Worm (Caenorhabditis elegans) whole organism, mixed stage, embryonic: ENCODE data around the gene C54D10.5.

ENCODE experiments used
- ces-1 ChIP-seq: fragments of 150-350 bp; optimal IDR thresholded peaks from 2 replicates; lab custom pipeline; 2014; ENCODE audit warnings: missing biosample characterization, missing genetic modification reagents, missing genetic modification characterization
- cnd-1 ChIP-seq: fragments of 200-800 bp; sonication (Bioruptor generic); optimal IDR thresholded peaks from 2 replicates; lab custom pipeline; 2018; ENCODE audit warnings: mild to moderate bottlenecking, missing genetic modification characterization, missing compliant biosample characterization
- drap-1 ChIP-seq: fragments of 200-800 bp; sonication (Bioruptor generic); optimal IDR thresholded peaks from 3 replicates; lab custom pipeline; 2018; ENCODE audit warnings: mild to moderate bottlenecking, missing genetic modification characterization, missing compliant biosample characterization
- flh-1 ChIP-seq: fragments of 200-800 bp; sonication (Bioruptor generic); optimal IDR thresholded peaks from 2 replicates; lab custom pipeline; 2018; ENCODE audit warnings: mild to moderate bottlenecking, missing genetic modification characterization, moderate library complexity, missing compliant biosample characterization
- lsy-2 ChIP-seq: fragments of 150-350 bp; optimal IDR thresholded peaks from 2 replicates; lab custom pipeline; 2014; ENCODE audit warnings: missing biosample characterization, missing genetic modification characterization
- nhr-12 ChIP-seq: fragments of 150-350 bp; optimal IDR thresholded peaks from 2 replicates; lab custom pipeline; 2014; ENCODE audit warnings: missing biosample characterization, missing genetic modification characterization
- nhr-2 ChIP-seq: fragments of 150-350 bp; optimal IDR thresholded peaks from 2 replicates; lab custom pipeline; 2014; ENCODE audit warnings: missing biosample characterization, missing genetic modification characterization
- nhr-237 ChIP-seq: fragments of 150-350 bp; optimal IDR thresholded peaks from 2 replicates; lab custom pipeline; 2014; ENCODE audit warnings: missing biosample characterization, missing genetic modification characterization
- nhr-76 ChIP-seq: sonication (generic microtip); optimal IDR thresholded peaks from 2 replicates; lab custom pipeline; 2017; ENCODE audit warnings: missing biosample characterization, missing genetic modification characterization
- pha-4 ChIP-seq: fragments of 150-350 bp; optimal IDR thresholded peaks from 2 replicates; lab custom pipeline; 2018; ENCODE audit warnings: missing biosample characterization, missing genetic modification reagents, missing genetic modification characterization
- snpc-4 ChIP-seq: fragments of 150-350 bp; optimal IDR thresholded peaks from 2 replicates; lab custom pipeline; 2014; ENCODE audit warnings: missing biosample characterization, missing genetic modification characterization
- tbx-8 ChIP-seq: fragments of 200-800 bp; sonication (Bioruptor generic); optimal IDR thresholded peaks from 2 replicates; lab custom pipeline; 2018; ENCODE audit warnings: mild to moderate bottlenecking, missing genetic modification characterization, moderate library complexity, missing compliant biosample characterization
- unc-39 ChIP-seq: fragments of 150-350 bp; optimal IDR thresholded peaks from 2 replicates; lab custom pipeline; 2014; ENCODE audit warnings: missing biosample characterization, missing genetic modification characterization
- ztf-11 ChIP-seq: fragments of 150-350 bp; optimal IDR thresholded peaks from 2 replicates; lab custom pipeline; 2014; ENCODE audit warnings: missing biosample characterization, missing genetic modification characterization

- no peak for TF ChIP-seq snpc-4 (tag; lab: Kevin White, UChicago)
- TF ChIP-seq flh-1 (GFP tag; lab: Kevin White, UChicago): no peak
- no peak for TF ChIP-seq drap-1
- TF ChIP-seq nhr-12 (tag; lab: Kevin White, UChicago): no peak
- TF ChIP-seq nhr-76 (tag; lab: Kevin White, UChicago): no peak
- no peak for TF ChIP-seq pha-4
- TF ChIP-seq nhr-2 (tag; lab: Kevin White, UChicago): no peak
- TF ChIP-seq ztf-11 (tag; lab: Kevin White, UChicago): no peak
- TF ChIP-seq cnd-1 (tag; lab: Kevin White, UChicago): no peak
- TF ChIP-seq unc-39: no peak
- TF ChIP-seq ces-1 (GFP tag; lab: Kevin White, UChicago): no peak
- no peak for TF ChIP-seq tbx-8 (GFP tag; lab: Kevin White, UChicago)
- no peak for TF ChIP-seq lsy-2
- no peak for TF ChIP-seq nhr-237 (tag; lab: Kevin White, UChicago)
These were observed 10.8 kb upstream of the C54D10.5 start, which contains the start of gene C54D10.3 for ce11 chrV:12418292-12418691.
